Fruit fly (Drosophila melanogaster): Measurements from ENCODE around the gene Elovl7.
A peak's percentile ranks its signal among the peaks of the same experiment; 100 is the strongest.

The Elovl7 gene

DNA sequence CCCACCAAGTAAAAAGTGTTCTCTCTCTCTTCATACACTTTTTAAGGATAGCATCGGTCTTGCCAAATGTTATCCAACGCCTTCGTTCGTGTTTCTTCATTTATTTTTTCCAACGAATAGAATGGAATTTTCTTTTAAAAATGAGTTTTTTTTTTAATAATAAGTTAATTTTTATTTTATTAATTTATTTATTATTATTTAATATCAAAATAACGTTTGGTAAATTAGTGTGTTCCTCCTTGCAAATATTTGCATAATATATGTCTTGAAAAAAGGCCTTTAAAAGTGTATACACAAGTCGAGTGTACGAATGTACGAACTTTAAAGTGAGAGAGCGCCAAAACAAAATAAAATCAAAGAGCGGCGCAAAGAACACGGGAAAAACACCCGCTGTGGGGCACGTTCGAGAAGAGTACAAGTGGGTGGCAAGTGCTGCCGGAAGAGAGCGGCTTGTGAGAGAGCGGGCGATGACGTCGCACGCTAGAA is 31.6 kb upstream of the Elovl7 start (continued):
- TF ChIP-seq pum (GFP tag; optimal IDR thresholded peaks at IDR 0.05) = no peak
- TF ChIP-seq ttk (GFP tag; IDR thresholded peaks at IDR 0.05) = peak; percentile 81
- TF ChIP-seq Sox100B (GFP tag; optimal IDR thresholded peaks at IDR 0.05) = peak; percentile 92
- TF ChIP-seq CG11398 (GFP tag; optimal IDR thresholded peaks at IDR 0.05) = no peak
- TF ChIP-seq ash1 (GFP tag; optimal IDR thresholded peaks at IDR 0.05) = no peak
- no peak for TF ChIP-seq CG17186 (GFP tag; optimal IDR thresholded peaks at IDR 0.05)
- peak; percentile 8 for TF ChIP-seq Myb (GFP tag; optimal IDR thresholded peaks at IDR 0.05)
- TF ChIP-seq CG8290 (GFP tag; optimal IDR thresholded peaks at IDR 0.05) = no peak
- TF ChIP-seq CG8290 (tag; optimal IDR thresholded peaks at IDR 0.05) = no peak
- TF ChIP-seq CG16815 (GFP tag; optimal IDR thresholded peaks at IDR 0.05) = peak; percentile 48
- no peak for TF ChIP-seq Rx (GFP tag; IDR thresholded peaks at IDR 0.05)
- peak; percentile 86 for TF ChIP-seq CG3163 (GFP tag; optimal IDR thresholded peaks at IDR 0.05)
- TF ChIP-seq nerfin-1 (tag; optimal IDR thresholded peaks at IDR 0.05) = peak; percentile 61
- peak; percentile 77 for TF ChIP-seq CG2120 (GFP tag; optimal IDR thresholded peaks at IDR 0.05)
- peak; percentile 25 for TF ChIP-seq CG10654 (GFP tag; optimal IDR thresholded peaks at IDR 0.05)
- TF ChIP-seq crol (GFP tag; IDR thresholded peaks at IDR 0.05) = no peak
- TF ChIP-seq bsh (GFP tag; optimal IDR thresholded peaks at IDR 0.05) = peak; percentile 89 to 91
- TF ChIP-seq Bgb (GFP tag; IDR thresholded peaks at IDR 0.05; ENCODE audit: partially characterized antibody) = no peak
- no peak for TF ChIP-seq abd-A (tag; optimal IDR thresholded peaks at IDR 0.05)
- no peak for TF ChIP-seq CG30020 (tag; optimal IDR thresholded peaks at IDR 0.05)
- TF ChIP-seq CG11456 (GFP tag; IDR thresholded peaks at IDR 0.05) = 0 out of 3 replicates have a peak, but pooled peaks have one; percentile 67
- TF ChIP-seq eyg (GFP tag; optimal IDR thresholded peaks at IDR 0.05) = no peak
- no peak for TF ChIP-seq CG16813 (GFP tag; IDR thresholded peaks at IDR 0.05; ENCODE audit: partially characterized antibody)
- no peak for TF ChIP-seq btn (GFP tag; optimal IDR thresholded peaks at IDR 0.05)
- no peak for TF ChIP-seq Opbp (GFP tag; IDR thresholded peaks at IDR 0.05; ENCODE audit: partially characterized antibody)
- peak; percentile 69 for TF ChIP-seq E2f1 (GFP tag; IDR thresholded peaks at IDR 0.05)
- peak; percentile 89 for TF ChIP-seq Asciz (GFP tag; optimal IDR thresholded peaks at IDR 0.05)
- TF ChIP-seq Tbp (GFP tag; optimal IDR thresholded peaks at IDR 0.05) = no peak
- TF ChIP-seq CG9797 (GFP tag; optimal IDR thresholded peaks at IDR 0.05) = no peak
- TF ChIP-seq CG4360 (GFP tag; IDR thresholded peaks at IDR 0.05) = 0 out of 2 replicates have a peak, but pooled peaks have one; percentile 23
- TF ChIP-seq z (GFP tag; IDR thresholded peaks at IDR 0.05) = no peak
- TF ChIP-seq CG9609 (GFP tag; optimal IDR thresholded peaks at IDR 0.05) = peak; percentile 44
- peak; percentile 90 for TF ChIP-seq CG13296 (GFP tag; optimal IDR thresholded peaks at IDR 0.05)
- TF ChIP-seq unpg (GFP tag; optimal IDR thresholded peaks at IDR 0.05) = peak; percentile 88
- peak; percentile 74; the same call in 2 of the 4 replicates for TF ChIP-seq chinmo (GFP tag; IDR thresholded peaks at IDR 0.05; ENCODE audit: partially characterized antibody)
- TF ChIP-seq org-1 (GFP tag; optimal IDR thresholded peaks at IDR 0.05) = peak; percentile 80
- TF ChIP-seq Nf-YA (GFP tag; IDR thresholded peaks at IDR 0.05) = no peak
- no peak for TF ChIP-seq CG16779 (GFP tag; IDR thresholded peaks at IDR 0.05)
- TF ChIP-seq CG8765 (GFP tag; IDR thresholded peaks at IDR 0.05) = no peak
- peak; percentile 71 for TF ChIP-seq trem (tag; optimal IDR thresholded peaks at IDR 0.05)
- TF ChIP-seq CG14441 (GFP tag; IDR thresholded peaks at IDR 0.05) = peak; percentile 63
- TF ChIP-seq CG6254 (GFP tag; optimal IDR thresholded peaks at IDR 0.05) = peak; percentile 76
- TF ChIP-seq CG9817 (tag; optimal IDR thresholded peaks at IDR 0.05) = peak; percentile 80
- no peak for TF ChIP-seq C15 (GFP tag; IDR thresholded peaks at IDR 0.05)
- TF ChIP-seq nerfin-2 (GFP tag; IDR thresholded peaks at IDR 0.05; ENCODE audit: partially characterized antibody) = no peak
- TF ChIP-seq chif (GFP tag; optimal IDR thresholded peaks at IDR 0.05) = peak in 1 of 2 experiments; percentile 35
- TF ChIP-seq Fer2 (tag; optimal IDR thresholded peaks at IDR 0.05) = peak; percentile 70
- TF ChIP-seq ap (GFP tag; IDR thresholded peaks at IDR 0.05) = peak; percentile 56
- TF ChIP-seq Hmr (GFP tag; optimal IDR thresholded peaks at IDR 0.05) = peak; percentile 95
- TF ChIP-seq sqz (GFP tag; optimal IDR thresholded peaks at IDR 0.05) = no peak
- peak; percentile 90 for TF ChIP-seq CG13775 (GFP tag; optimal IDR thresholded peaks at IDR 0.05)

Data from whole organism, embryonic.